Worm (Caenorhabditis elegans): Measurements from ENCODE around the gene tebp-2.
A peak's percentile ranks its signal among the peaks of the same experiment; 100 is the strongest.

- peak; percentile 66 for TF ChIP-seq fos-1 (tag; optimal IDR thresholded peaks at IDR 0.05)
- TF ChIP-seq sma-3 (GFP tag; optimal IDR thresholded peaks at IDR 0.05): peak; percentile 32
- TF ChIP-seq snpc-4 (tag; optimal IDR thresholded peaks at IDR 0.05): no peak
- no peak for TF ChIP-seq blmp-1 (tag; optimal IDR thresholded peaks at IDR 0.05; ENCODE audit: insufficient read depth)
- TF ChIP-seq nhr-6 (tag; optimal IDR thresholded peaks at IDR 0.05): peak; percentile 27
- TF ChIP-seq lin-13 (GFP tag; optimal IDR thresholded peaks at IDR 0.05): peak; percentile 2
- TF ChIP-seq skn-1 (tag; optimal IDR thresholded peaks at IDR 0.05): no peak
- TF ChIP-seq lin-39 (tag; optimal IDR thresholded peaks at IDR 0.05): no peak
- TF ChIP-seq dmd-4 (tag; optimal IDR thresholded peaks at IDR 0.05): no peak
- no peak for TF ChIP-seq egl-27 (tag; optimal IDR thresholded peaks at IDR 0.05)
- no peak for TF ChIP-seq elt-3 (tag; optimal IDR thresholded peaks at IDR 0.05)
Observed at ce11 chrIV:5582267-5582666, 40.8 kb downstream of the tebp-2 start.
